Worm (Caenorhabditis elegans): ENCODE measurements around the gene gpa-10.

The gpa-10 gene

ce11 chrV:6882452-6882939, 27.9 kb upstream of the gpa-10 start:
- peak; percentile 57 for TF ChIP-seq unc-42 (tag; optimal IDR thresholded peaks at IDR 0.05)
- TF ChIP-seq gmeb-2 (tag; optimal IDR thresholded peaks at IDR 0.05) = no peak
- TF ChIP-seq C38D4.7 (GFP tag; optimal IDR thresholded peaks at IDR 0.05) = no peak
- no peak for TF ChIP-seq nhr-11 (tag; optimal IDR thresholded peaks at IDR 0.05)

ce11 chrV:6881735-6882134, 27.1 kb upstream of the gpa-10 start:
- TF ChIP-seq eyg-1 (tag; optimal IDR thresholded peaks at IDR 0.05) (no peak), ceh-19 (GFP tag; optimal IDR thresholded peaks at IDR 0.05) (no peak), C38D4.7 (GFP tag; optimal IDR thresholded peaks at IDR 0.05) (no peak), elt-2 (tag; optimal IDR thresholded peaks at IDR 0.05) (peak; percentile 55)

- TF ChIP-seq madf-2 (tag; optimal IDR thresholded peaks at IDR 0.05) (no peak), ceh-24 (tag; optimal IDR thresholded peaks at IDR 0.05) (no peak), unc-3 (GFP tag; conservative IDR thresholded peaks at IDR 0.05) (no peak), unc-3 (tag; optimal IDR thresholded peaks at IDR 0.05) (peak; percentile 15)
These were observed 26.4 kb upstream of the gpa-10 start, which contains the start of gene unc-70 for ce11 chrV:6881038-6881437. Gene unc-70, plus strand, starts transcription at chrV:6881338.

ce11 chrV:6880623-6881022, 26.0 kb upstream of the gpa-10 start:
- TF ChIP-seq che-1 (tag; optimal IDR thresholded peaks at IDR 0.05) (peak; percentile 5), F13H6.1 (tag; optimal IDR thresholded peaks at IDR 0.05) (peak; percentile 8), hlh-6 (tag; optimal IDR thresholded peaks at IDR 0.05) (peak; percentile 62), T23F11.4 (GFP tag; optimal IDR thresholded peaks at IDR 0.05) (peak; percentile 50), pat-9 (tag; optimal IDR thresholded peaks at IDR 0.05) (peak; percentile 29), mec-3 (tag; optimal IDR thresholded peaks at IDR 0.05; ENCODE audit: borderline replicate concordance) (peak; percentile 19), pha-2 (tag; optimal IDR thresholded peaks at IDR 0.05) (no peak), hlh-8 (tag; optimal IDR thresholded peaks at IDR 0.05) (peak; percentile 24), sox-4 (tag; optimal IDR thresholded peaks at IDR 0.05) (peak; percentile 30), elt-4 (tag; optimal IDR thresholded peaks at IDR 0.05) (no peak), ceh-9 (tag; optimal IDR thresholded peaks at IDR 0.05) (no peak), C38D4.7 (GFP tag; optimal IDR thresholded peaks at IDR 0.05) (peak; percentile 27), ceh-6 (GFP tag; optimal IDR thresholded peaks at IDR 0.05) (peak; percentile 36), ceh-19 (GFP tag; optimal IDR thresholded peaks at IDR 0.05) (peak; percentile 48), sox-2 (GFP tag; IDR thresholded peaks at IDR 0.05) (0 out of 2 replicates have a peak, but pooled peaks have one; percentile 4), dmd-4 (tag; optimal IDR thresholded peaks at IDR 0.05; ENCODE audit: borderline replicate concordance) (peak; percentile 9), nhr-232 (tag; optimal IDR thresholded peaks at IDR 0.05) (no peak), sdc-2 (tag; optimal IDR thresholded peaks at IDR 0.05) (peak; percentile 10), K02D7.2 (tag; optimal IDR thresholded peaks at IDR 0.05) (no peak), unc-42 (tag; optimal IDR thresholded peaks at IDR 0.05) (peak; percentile 55), ceh-2 (tag; optimal IDR thresholded peaks at IDR 0.05) (peak; percentile 28), fkh-10 (GFP tag; optimal IDR thresholded peaks at IDR 0.05) (no peak), fax-1 (tag; optimal IDR thresholded peaks at IDR 0.05) (peak; percentile 23), ceh-34 (tag; optimal IDR thresholded peaks at IDR 0.05) (peak; percentile 43), nfya-1 (tag; optimal IDR thresholded peaks at IDR 0.05) (peak; percentile 38), pqm-1 (tag; optimal IDR thresholded peaks at IDR 0.05) (no peak), unc-55 (GFP tag; optimal IDR thresholded peaks at IDR 0.05) (peak; percentile 64), ref-2 (tag; optimal IDR thresholded peaks at IDR 0.05) (peak; percentile 64), unc-86 (tag; optimal IDR thresholded peaks at IDR 0.05) (no peak), fkh-6 (tag; optimal IDR thresholded peaks at IDR 0.05) (peak; percentile 43), C08G9.2 (tag; optimal IDR thresholded peaks at IDR 0.05) (peak; percentile 51), ceh-31 (tag; optimal IDR thresholded peaks at IDR 0.05) (peak; percentile 81), madf-2 (tag; optimal IDR thresholded peaks at IDR 0.05) (peak; percentile 46), ceh-18 (tag; optimal IDR thresholded peaks at IDR 0.05) (peak; percentile 65), syd-9 (tag; optimal IDR thresholded peaks at IDR 0.05) (peak; percentile 77), elt-2 (tag; optimal IDR thresholded peaks at IDR 0.05) (no peak), rnt-1 (tag; optimal IDR thresholded peaks at IDR 0.05) (peak; percentile 27), zip-5 (tag; optimal IDR thresholded peaks at IDR 0.05) (no peak), ceh-14 (tag; optimal IDR thresholded peaks at IDR 0.05) (peak; percentile 57), tbx-2 (tag; optimal IDR thresholded peaks at IDR 0.05) (peak; percentile 47)
